Worm (Caenorhabditis elegans) whole organism, L4 larva: ENCODE results near the gene dnj-20.

Experiments used
- ces-1 ChIP-seq: fragments of 150-350 bp; sonication (generic microtip); optimal IDR thresholded peaks from 4 replicates; lab custom pipeline; 2014; ENCODE audit warnings: missing biosample characterization, missing genetic modification reagents, missing genetic modification characterization
- dmd-8 ChIP-seq: fragments of 200-800 bp; sonication (Bioruptor generic); IDR thresholded peaks from 2 replicates; pipeline ENCODE4 v1.3.6; 2022; ENCODE audit warnings: missing genetic modification characterization, missing compliant biosample characterization
- dve-1 ChIP-seq: sonication (generic microtip); optimal IDR thresholded peaks from 2 replicates; lab custom pipeline; 2017; ENCODE audit warnings: antibody characterized with exemption, mild to moderate bottlenecking, missing genetic modification characterization, missing compliant biosample characterization; ENCODE audit not compliant: insufficient read depth
- egl-27 ChIP-seq: sonication (generic microtip); optimal IDR thresholded peaks from 3 replicates; lab custom pipeline; 2017; ENCODE audit warnings: missing biosample characterization, missing genetic modification reagents, missing genetic modification characterization
- fkh-10 ChIP-seq: fragments of 150-350 bp; optimal IDR thresholded peaks from 2 replicates; lab custom pipeline; 2014; ENCODE audit warnings: missing biosample characterization, missing genetic modification reagents, missing genetic modification characterization
- lim-7 ChIP-seq: fragments of 200-800 bp; sonication (Bioruptor generic); IDR thresholded peaks from 2 replicates; pipeline ENCODE4 v1.3.6; 2022; ENCODE audit warnings: missing genetic modification characterization, missing compliant biosample characterization
- lsy-2 ChIP-seq, 2 experiments: fragments of 150-350 bp in 1 of 2; sonication (generic microtip) in 1 of 2; optimal IDR thresholded peaks; 2 replicates each; lab custom pipeline; 2014 to 2017; ENCODE audit warnings: missing biosample characterization in 2 of 2, missing genetic modification characterization in 2 of 2
- madf-5 ChIP-seq, 2 experiments: fragments of 200-800 bp; sonication (Bioruptor generic); IDR thresholded peaks; 2 replicates each; pipeline ENCODE4 v1.3.6; 2022; ENCODE audit warnings: missing compliant biosample characterization in 2 of 2, missing genetic modification characterization in 2 of 2
- mdl-1 ChIP-seq, 2 experiments: fragments of 150-350 bp in 1 of 2; sonication (generic microtip) in 1 of 2; optimal IDR thresholded peaks; 2 replicates each; lab custom pipeline; 2014 to 2017; ENCODE audit warnings: missing biosample characterization in 2 of 2, missing genetic modification characterization in 2 of 2
- nhr-11 ChIP-seq: fragments of 150-350 bp; optimal IDR thresholded peaks from 2 replicates; lab custom pipeline; 2014; ENCODE audit warnings: missing biosample characterization, missing genetic modification characterization
- pqm-1 ChIP-seq: sonication (generic microtip); optimal IDR thresholded peaks from 2 replicates; lab custom pipeline; 2017; ENCODE audit warnings: missing biosample characterization, missing genetic modification characterization
- snpc-4 ChIP-seq: fragments of 150-350 bp; optimal IDR thresholded peaks from 2 replicates; lab custom pipeline; 2014; ENCODE audit warnings: missing biosample characterization, missing genetic modification characterization
- unc-62 ChIP-seq, 3 experiments: fragments of 150-350 bp in 1 of 3; sonication (generic microtip); optimal IDR thresholded peaks in 2 of 3; peaks in 1 of 3; 1 replicate in 1 of 3; 2 replicates in 2 of 3; lab custom pipeline; 2014 to 2017; ENCODE audit warnings: missing biosample characterization in 3 of 3, missing genetic modification characterization in 3 of 3, missing genetic modification reagents in 3 of 3, missing genotype in 1 of 3

ce11 chrII:9667382-9667781 is 43.4 kb upstream of the dnj-20 start, which contains the start of gene ZK1320.11:
- TF ChIP-seq lim-7 (GFP tag; lab: Robert Waterston, UW) (no peak), ces-1 (no peak), lsy-2 (tag; optimal IDR thresholded peaks at IDR 0.05; lab: Kevin White, UChicago) (no peak), fkh-10 (no peak), egl-27 (tag; lab: Kevin White, UChicago) (no peak), unc-62 (GFP tag; optimal IDR thresholded peaks at IDR 0.05 in 1 of 2; lab: Kevin White, UChicago) (no peak), unc-62 (tag; optimal IDR thresholded peaks at IDR 0.05; lab: Kevin White, UChicago) (no peak), mdl-1 (tag; optimal IDR thresholded peaks at IDR 0.05; lab: Kevin White, UChicago) (no peak), snpc-4 (tag; lab: Kevin White, UChicago) (no peak), madf-5 (GFP tag; IDR thresholded peaks at IDR 0.05; lab: Robert Waterston, UW) (no peak), dve-1 (tag; lab: Kevin White, UChicago) (no peak), pqm-1 (no peak), nhr-11 (no peak), dmd-8 (GFP tag; lab: Robert Waterston, UW) (no peak)
